Worm (Caenorhabditis elegans): ENCODE measurements around the gene R09D1.14.

DNA sequence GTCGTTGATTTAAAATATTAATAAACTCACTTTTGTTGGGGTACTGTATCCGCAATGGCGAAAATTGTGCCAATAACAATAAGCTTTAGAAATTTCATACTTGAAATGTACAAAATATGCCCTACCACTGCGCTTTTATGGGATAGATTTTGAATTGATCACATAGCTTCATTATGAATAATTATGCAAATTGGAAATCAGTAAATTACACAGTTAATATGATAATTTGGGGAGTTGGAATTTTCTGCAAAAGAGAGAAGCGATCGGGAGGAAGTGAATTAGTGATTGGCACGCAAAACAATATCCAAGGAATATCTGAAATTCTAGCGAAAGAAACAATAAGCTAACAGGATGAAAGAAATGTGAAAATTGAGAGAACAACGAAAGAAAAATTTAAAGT, 33.3 kb downstream of the R09D1.14 start, which contains the start of gene M176.10:
- TF ChIP-seq dpl-1 (GFP tag; optimal IDR thresholded peaks at IDR 0.05), result no peak
- no peak for TF ChIP-seq ztf-26 (tag; optimal IDR thresholded peaks at IDR 0.05)

Measured in whole organism, young adult.